Worm (Caenorhabditis elegans) whole organism, L2 larva: ENCODE data around the gene Y57G11C.499.

ENCODE experiments used
- elt-3 ChIP-seq: sonication (generic microtip); optimal IDR thresholded peaks from 2 replicates; lab custom pipeline; 2017; ENCODE audit warnings: missing biosample characterization, missing genetic modification characterization
- nhr-77 ChIP-seq: fragments of 150-350 bp; optimal IDR thresholded peaks from 2 replicates; lab custom pipeline; 2014; ENCODE audit warnings: missing biosample characterization, missing genetic modification characterization
- snpc-4 ChIP-seq: fragments of 150-350 bp; optimal IDR thresholded peaks from 2 replicates; lab custom pipeline; 2014; ENCODE audit warnings: missing biosample characterization, missing genetic modification characterization

- TF ChIP-seq nhr-77 (peak; percentile 37), snpc-4 (peak; percentile 83), elt-3 (no peak)
These were observed 13.0 kb upstream of the Y57G11C.499 start, which contains the start of the genes mrps-7 and Y57G11C.3 for ce11 chrIV:14767693-14768251.
